Worm (Caenorhabditis elegans) whole organism, late embryonic: Measurements from ENCODE around the gene rin-1.
"Not testable (repeated sequence)": the region's sequence is repeated elsewhere in the genome, so short reads cannot be mapped to it uniquely, and the experiment has no call there.

ENCODE experiments used
- T23F11.4 ChIP-seq: fragments of 200-800 bp; sonication (Bioruptor generic); optimal IDR thresholded peaks from 2 replicates; lab custom pipeline; 2018; ENCODE audit warnings: mild to moderate bottlenecking, missing genetic modification characterization, missing compliant biosample characterization
- ceh-24 ChIP-seq: sonication (generic microtip); optimal IDR thresholded peaks from 2 replicates; lab custom pipeline; 2016; ENCODE audit warnings: mild to moderate bottlenecking, missing genetic modification characterization, missing compliant biosample characterization
- elt-2 ChIP-seq: sonication (generic microtip); optimal IDR thresholded peaks from 2 replicates; lab custom pipeline; 2016; ENCODE audit warnings: missing genetic modification reagents, missing genetic modification characterization, missing compliant biosample characterization
- elt-4 ChIP-seq: sonication (generic microtip); optimal IDR thresholded peaks from 2 replicates; lab custom pipeline; 2016; ENCODE audit warnings: missing genetic modification characterization, missing compliant biosample characterization
- nfya-1 ChIP-seq: sonication (generic microtip); optimal IDR thresholded peaks from 2 replicates; lab custom pipeline; 2017; ENCODE audit warnings: missing genetic modification characterization, mild to moderate bottlenecking, missing compliant biosample characterization, antibody characterized with exemption, moderate library complexity
- pax-1 ChIP-seq: fragments of 150-350 bp; optimal IDR thresholded peaks from 2 replicates; lab custom pipeline; 2014; ENCODE audit warnings: missing biosample characterization, missing genetic modification characterization
- rnt-1 ChIP-seq: sonication (generic microtip); optimal IDR thresholded peaks from 2 replicates; lab custom pipeline; 2016; ENCODE audit warnings: missing genetic modification characterization, missing compliant biosample characterization
- ttx-3 ChIP-seq: sonication (generic microtip); optimal IDR thresholded peaks from 2 replicates; lab custom pipeline; 2016; ENCODE audit warnings: missing genetic modification reagents, missing genetic modification characterization, missing compliant biosample characterization

- TF ChIP-seq elt-4 (tag; lab: Kevin White, UChicago); T23F11.4 (GFP tag; lab: Kevin White, UChicago); ceh-24 (tag; lab: Kevin White, UChicago); rnt-1 (tag; lab: Kevin White, UChicago); ttx-3 (tag; lab: Kevin White, UChicago); nfya-1 (tag; lab: Kevin White, UChicago); elt-2 (tag; lab: Kevin White, UChicago); pax-1 (tag; lab: Kevin White, UChicago): not testable (repeated sequence)
Observed at ce11 chrV:14826952-14827351, 11.6 kb upstream of the rin-1 start, which contains the start of gene nspa-8.
